Worm (Caenorhabditis elegans): ENCODE measurements around the gene cyp-37A1.
A peak's percentile ranks its signal among the peaks of the same experiment; 100 is the strongest.

DNA sequence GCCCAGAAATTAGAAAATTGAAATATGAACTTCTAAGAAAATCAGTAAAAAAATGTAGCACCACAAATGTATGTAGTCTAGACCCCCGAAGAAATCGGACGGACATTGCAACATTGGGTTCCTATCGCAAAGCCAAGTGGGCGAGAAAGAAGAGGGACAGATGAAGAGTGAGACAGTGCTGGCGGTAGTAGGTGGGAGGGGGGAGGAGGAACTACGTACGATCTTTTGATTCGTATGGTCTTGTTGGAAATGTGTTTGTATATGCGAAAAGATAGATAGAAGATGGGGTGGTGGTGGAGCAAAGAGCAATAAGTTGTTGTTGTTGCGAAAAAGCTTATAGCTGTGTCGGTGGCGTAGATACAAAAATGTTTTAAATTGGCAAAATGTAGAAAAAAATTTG is 21.6 kb upstream of the cyp-37A1 start:
- TF ChIP-seq lin-14 (GFP tag; optimal IDR thresholded peaks at IDR 0.05) (peak; percentile 13), aly-2 (tag; optimal IDR thresholded peaks at IDR 0.05) (no peak), C04F5.9 (tag; optimal IDR thresholded peaks at IDR 0.05) (no peak), elt-3 (tag; optimal IDR thresholded peaks at IDR 0.05) (peak in 1 of 6 experiments; percentile 11), ama-1 (optimal IDR thresholded peaks at IDR 0.05) (no peak)

Measured in whole organism, L1 larva.